Worm (Caenorhabditis elegans) whole organism, mixed stage, embryonic: ENCODE data around the gene nhr-4.

ENCODE experiments used
- elt-3 ChIP-seq: fragments of 150-350 bp; optimal IDR thresholded peaks from 2 replicates; lab custom pipeline; 2014; ENCODE audit warnings: missing biosample characterization, missing genetic modification characterization
- hlh-1 ChIP-seq: fragments of 150-350 bp; optimal IDR thresholded peaks from 2 replicates; lab custom pipeline; 2014; ENCODE audit warnings: missing biosample characterization, missing genetic modification reagents, missing genetic modification characterization
- mls-2 ChIP-seq: sonication (generic microtip); optimal IDR thresholded peaks from 2 replicates; lab custom pipeline; 2016; ENCODE audit warnings: mild to moderate bottlenecking, missing genetic modification characterization, moderate library complexity, missing compliant biosample characterization
- nhr-237 ChIP-seq: fragments of 150-350 bp; optimal IDR thresholded peaks from 2 replicates; lab custom pipeline; 2014; ENCODE audit warnings: missing biosample characterization, missing genetic modification characterization
- nhr-76 ChIP-seq: sonication (generic microtip); optimal IDR thresholded peaks from 2 replicates; lab custom pipeline; 2017; ENCODE audit warnings: missing biosample characterization, missing genetic modification characterization
- unc-39 ChIP-seq: fragments of 150-350 bp; optimal IDR thresholded peaks from 2 replicates; lab custom pipeline; 2014; ENCODE audit warnings: missing biosample characterization, missing genetic modification characterization

DNA sequence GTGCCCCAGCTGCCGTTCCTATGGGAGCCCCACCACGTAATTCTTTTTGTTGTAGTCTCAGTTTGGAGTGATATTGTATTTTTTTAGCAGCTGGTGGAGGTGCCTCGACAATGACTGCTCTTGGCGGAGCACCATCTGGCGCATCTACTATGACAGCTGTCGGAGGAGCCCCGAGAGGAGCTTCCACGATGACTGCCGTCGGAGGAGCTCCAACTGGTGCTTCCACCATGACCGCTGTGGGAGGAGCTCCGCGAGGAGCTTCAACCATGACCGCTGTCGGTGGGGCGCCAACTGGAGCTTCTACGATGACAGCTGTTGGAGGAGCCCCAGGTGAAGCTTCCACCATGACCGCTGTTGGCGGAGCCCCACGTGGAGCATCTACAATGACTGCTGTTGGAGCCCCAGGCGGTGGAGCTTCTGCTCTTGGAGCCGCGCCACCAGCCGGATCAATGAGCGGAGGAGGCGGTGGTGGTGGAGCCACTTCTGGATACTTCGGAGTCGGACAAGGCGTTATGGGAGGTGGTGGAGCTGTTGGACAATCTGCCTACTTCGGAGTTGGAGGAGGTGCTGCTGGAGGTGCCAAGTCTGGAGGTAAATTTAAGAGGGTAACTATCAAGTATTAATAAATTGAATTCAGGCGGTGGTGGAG, 26.2 kb upstream of the nhr-4 start:
- TF ChIP-seq nhr-237 (tag; lab: Kevin White, UChicago) (no peak), unc-39 (tag; lab: Kevin White, UChicago) (no peak), nhr-76 (no peak), hlh-1 (tag; lab: Kevin White, UChicago) (no peak), elt-3 (tag; lab: Kevin White, UChicago) (no peak), mls-2 (tag; lab: Kevin White, UChicago) (no peak)
